Worm (Caenorhabditis elegans): ENCODE measurements around the gene dcaf-13.

dcaf-13 gene

DNA sequence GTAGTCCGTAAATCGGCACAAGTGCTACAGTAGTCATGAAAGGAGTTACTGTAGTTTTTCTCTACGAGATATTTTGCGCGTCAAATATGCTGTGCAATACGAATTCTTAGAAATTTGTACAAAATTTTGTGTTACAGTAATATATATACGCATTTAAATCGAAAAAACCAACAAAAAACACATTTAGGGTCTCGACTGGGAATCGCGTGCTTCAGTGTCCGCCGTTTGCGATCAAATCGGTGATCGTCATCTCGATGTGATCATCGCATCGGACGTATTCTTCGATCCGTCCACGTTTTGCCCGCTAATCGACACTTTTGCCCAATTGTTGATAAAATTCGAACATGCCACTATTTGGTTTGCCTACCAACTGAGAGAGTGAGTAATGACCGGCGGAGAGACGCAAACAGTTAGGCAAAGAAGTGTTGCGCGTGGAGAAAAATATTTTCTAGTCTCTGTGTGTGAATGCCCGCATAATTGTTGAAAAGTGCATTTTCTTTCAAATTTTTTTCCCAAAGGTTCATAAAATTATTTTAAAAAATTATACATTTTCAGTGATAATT is 44.3 kb upstream of the dcaf-13 start (continued):
- TF ChIP-seq aha-1 (tag), result peak; percentile 97
- TF ChIP-seq nhr-28 (tag; optimal IDR thresholded peaks at IDR 0.05), result peak; percentile 88
- peak; percentile 31 for TF ChIP-seq mes-2 (tag; optimal IDR thresholded peaks at IDR 0.05; ENCODE audit: poor library complexity, severe bottlenecking)
- no peak for TF ChIP-seq lin-13 (GFP tag; optimal IDR thresholded peaks at IDR 0.05)
- TF ChIP-seq unc-130 (GFP tag; optimal IDR thresholded peaks at IDR 0.05), result no peak
- no peak for TF ChIP-seq lir-3 (tag; optimal IDR thresholded peaks at IDR 0.05)
- TF ChIP-seq dmd-6 (GFP tag; IDR thresholded peaks at IDR 0.05), result peak; percentile 54; the same call in 1 of the 2 replicates
- TF ChIP-seq zip-11 (GFP tag; IDR thresholded peaks at IDR 0.05), result no peak
- TF ChIP-seq mep-1 (tag; optimal IDR thresholded peaks at IDR 0.05), result no peak
- no peak for TF ChIP-seq daf-16 (GFP tag; optimal IDR thresholded peaks at IDR 0.05)
- peak; percentile 57 for TF ChIP-seq daf-16 (tag; optimal IDR thresholded peaks at IDR 0.05)

DNA sequence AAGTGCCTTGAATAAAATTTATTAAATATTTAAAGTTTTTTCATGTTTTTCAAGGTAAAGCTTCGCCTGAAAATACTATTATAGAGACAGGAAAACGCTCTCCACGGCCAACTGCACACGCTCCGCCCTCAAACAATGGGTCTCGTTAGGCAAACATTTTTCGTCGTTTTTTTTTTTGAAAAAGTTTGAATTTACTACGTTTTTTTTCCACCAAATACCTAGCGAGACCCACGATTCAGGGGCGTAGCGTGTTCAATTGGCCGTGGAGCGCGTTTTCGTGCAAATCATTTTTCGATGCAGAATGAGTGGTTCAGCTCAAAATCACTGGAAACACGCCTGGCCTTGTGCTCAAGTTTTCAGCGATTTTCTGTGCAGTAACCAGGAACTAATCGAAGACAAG is 43.2 kb upstream of the dcaf-13 start, which contains the start of gene W06B4.2:
Gene W06B4.2 (plus strand): TSS at position 301 of the 400 bp plus-strand sequence.
- TF ChIP-seq unc-130 (GFP tag; optimal IDR thresholded peaks at IDR 0.05) (no peak), dpl-1 (GFP tag; optimal IDR thresholded peaks at IDR 0.05) (no peak), duxl-1 (tag; optimal IDR thresholded peaks at IDR 0.05; ENCODE audit: poor library complexity) (no peak), ceh-32 (tag; optimal IDR thresholded peaks at IDR 0.05; ENCODE audit: poor library complexity) (no peak), dmd-9 (GFP tag; IDR thresholded peaks at IDR 0.05) (no peak), daf-12 (tag; optimal IDR thresholded peaks at IDR 0.05) (no peak), lim-7 (GFP tag; IDR thresholded peaks at IDR 0.05) (no peak), spr-3 (GFP tag; optimal IDR thresholded peaks at IDR 0.05) (no peak), R02D3.7 (tag; optimal IDR thresholded peaks at IDR 0.05) (no peak), egl-43 (GFP tag; IDR thresholded peaks at IDR 0.05) (no peak), mep-1 (tag; optimal IDR thresholded peaks at IDR 0.05) (no peak), aly-2 (tag; optimal IDR thresholded peaks at IDR 0.05) (no peak), D1046.2 (GFP tag; IDR thresholded peaks at IDR 0.05) (no peak), lir-3 (tag; optimal IDR thresholded peaks at IDR 0.05) (no peak), jun-1 (tag; optimal IDR thresholded peaks at IDR 0.05) (no peak), dve-1 (tag; optimal IDR thresholded peaks at IDR 0.05; ENCODE audit: insufficient read depth) (no peak), tag-97 (GFP tag; IDR thresholded peaks at IDR 0.05) (no peak), php-3 (GFP tag; IDR thresholded peaks at IDR 0.05) (no peak)

DNA sequence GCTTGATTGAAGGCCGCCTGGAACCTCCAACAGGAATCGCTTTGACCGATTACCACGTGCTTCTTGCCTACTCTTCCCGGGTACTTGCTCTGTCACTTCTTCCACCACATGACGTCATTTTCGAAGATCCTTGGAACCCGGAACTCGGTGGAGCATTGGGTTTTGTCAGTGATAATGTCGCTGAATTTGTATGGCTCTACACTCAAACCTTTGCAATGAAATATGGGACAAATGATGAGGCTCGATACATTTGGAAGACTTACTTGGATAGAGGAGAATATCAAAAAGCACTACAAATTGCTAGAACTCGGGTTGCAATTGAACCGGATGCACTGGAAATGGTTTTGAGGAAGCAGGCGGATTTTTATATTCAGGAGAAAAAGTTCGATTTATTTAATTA is 38.1 kb upstream of the dcaf-13 start:
- peak; percentile 94 for TF ChIP-seq aha-1 (tag)
- no peak for TF ChIP-seq lir-3 (tag; optimal IDR thresholded peaks at IDR 0.05)
- TF ChIP-seq unc-62 (GFP tag; optimal IDR thresholded peaks at IDR 0.05 in 1 of 2), result peak in 1 of 2 experiments; percentile 46
- TF ChIP-seq unc-62 (tag; optimal IDR thresholded peaks at IDR 0.05), result no peak

DNA sequence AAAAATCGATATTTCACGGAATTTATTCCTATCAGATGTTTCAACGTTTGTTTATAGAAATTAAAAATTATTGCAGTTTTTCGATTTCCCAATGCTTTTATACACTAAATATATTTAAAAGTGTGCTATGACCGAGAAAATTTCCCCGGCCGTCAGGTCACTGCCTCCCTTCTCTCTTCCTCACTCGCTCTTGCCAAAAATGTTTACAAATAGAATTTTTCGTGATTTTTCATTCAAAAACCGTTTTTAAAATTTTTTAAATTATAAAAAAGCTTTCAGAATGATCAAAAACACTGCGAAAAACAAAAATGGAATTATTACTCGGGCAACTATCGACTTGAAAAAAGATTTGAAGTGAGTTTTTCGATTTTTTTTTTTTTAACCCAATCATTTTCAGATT is 36.1 kb upstream of the dcaf-13 start, which contains the start of the genes T12C9.7 and vps-18:
Gene T12C9.7 (minus strand): TSS at position 101 of the 400 bp plus-strand sequence.
Gene vps-18 (plus strand): TSS at position 280 of the 400 bp plus-strand sequence.
- TF ChIP-seq daf-16 (GFP tag; optimal IDR thresholded peaks at IDR 0.05), result no peak
- peak; percentile 5 for TF ChIP-seq daf-16 (tag; optimal IDR thresholded peaks at IDR 0.05)
- no peak for TF ChIP-seq ctbp-1 (GFP tag; IDR thresholded peaks at IDR 0.05)

DNA sequence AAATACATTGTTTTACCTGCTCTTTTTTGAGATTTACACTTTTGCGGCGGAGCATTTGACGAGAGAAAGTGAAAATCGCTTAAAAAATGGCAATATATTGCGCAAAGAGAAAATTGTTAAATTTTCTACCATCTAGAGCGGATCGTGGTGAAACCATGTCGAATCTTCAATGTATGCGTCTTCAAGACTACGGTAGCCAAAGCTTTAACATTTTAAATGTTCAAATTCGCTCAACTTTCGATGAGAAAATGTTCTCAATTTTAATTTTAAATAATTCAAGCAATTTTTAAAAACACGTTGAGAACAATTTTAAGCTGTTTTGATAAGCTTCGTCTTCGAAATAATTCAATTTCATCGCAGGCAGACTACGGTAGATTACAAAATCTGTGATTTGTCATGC is 35.6 kb upstream of the dcaf-13 start:
- TF ChIP-seq fkh-10 (GFP tag; optimal IDR thresholded peaks at IDR 0.05), result no peak
- TF ChIP-seq lin-1 (GFP tag; IDR thresholded peaks at IDR 0.05), result no peak
- TF ChIP-seq attf-4 (tag; optimal IDR thresholded peaks at IDR 0.05), result no peak
- TF ChIP-seq lir-3 (tag; optimal IDR thresholded peaks at IDR 0.05), result no peak
- no peak for TF ChIP-seq nhr-77 (tag; optimal IDR thresholded peaks at IDR 0.05)
- TF ChIP-seq daf-19 (GFP tag; conservative IDR thresholded peaks at IDR 0.05), result no peak
- TF ChIP-seq daf-8 (GFP tag; IDR thresholded peaks at IDR 0.05), result no peak
- TF ChIP-seq ctbp-1 (GFP tag; IDR thresholded peaks at IDR 0.05), result no peak
- no peak for TF ChIP-seq nhr-25 (tag; optimal IDR thresholded peaks at IDR 0.05; ENCODE audit: borderline replicate concordance, insufficient read depth)
- no peak for TF ChIP-seq zfp-3 (GFP tag; conservative IDR thresholded peaks at IDR 0.05)
- TF ChIP-seq dmd-9 (GFP tag; IDR thresholded peaks at IDR 0.05), result no peak
- no peak for TF ChIP-seq lin-15B (tag; optimal IDR thresholded peaks at IDR 0.05)
- TF ChIP-seq lin-29 (GFP tag; IDR thresholded peaks at IDR 0.05), result no peak
